Fruit fly (Drosophila melanogaster): Measurements from ENCODE around the gene CG6763.

Gene CG6763

dm6 chr3R:23325710-23326109 lies 41.9 kb downstream of the CG6763 start:
- peak; percentile 23 for TF ChIP-seq Med (GFP tag)
- no peak for TF ChIP-seq CG32772 (GFP tag; IDR thresholded peaks at IDR 0.05)
- TF ChIP-seq grn (GFP tag; optimal IDR thresholded peaks at IDR 0.05) = peak; percentile 8
- TF ChIP-seq ci (GFP tag; IDR thresholded peaks at IDR 0.05) = 0 out of 3 replicates have a peak, but pooled peaks have one; percentile 39
- TF ChIP-seq Trl (optimal IDR thresholded peaks at IDR 0.05) = peak in 1 of 2 experiments; percentile 1
- no peak for TF ChIP-seq Trl (GFP tag; optimal IDR thresholded peaks at IDR 0.05)
- peak; percentile 45 for TF ChIP-seq oc (tag; optimal IDR thresholded peaks at IDR 0.05)
- TF ChIP-seq crol (GFP tag; IDR thresholded peaks at IDR 0.05) = peak; percentile 72
- TF ChIP-seq YL-1 (GFP tag; optimal IDR thresholded peaks at IDR 0.05) = no peak
- 0 out of 3 replicates have a peak, but pooled peaks have one; percentile 49 for TF ChIP-seq CG2199 (GFP tag; IDR thresholded peaks at IDR 0.05)
- no peak for TF ChIP-seq Sin3A (optimal IDR thresholded peaks at IDR 0.05)
- peak; percentile 42; the same call in 1 of the 2 replicates for TF ChIP-seq CG4360 (GFP tag; IDR thresholded peaks at IDR 0.05)
- peak; percentile 6 for TF ChIP-seq sens (GFP tag)

DNA sequence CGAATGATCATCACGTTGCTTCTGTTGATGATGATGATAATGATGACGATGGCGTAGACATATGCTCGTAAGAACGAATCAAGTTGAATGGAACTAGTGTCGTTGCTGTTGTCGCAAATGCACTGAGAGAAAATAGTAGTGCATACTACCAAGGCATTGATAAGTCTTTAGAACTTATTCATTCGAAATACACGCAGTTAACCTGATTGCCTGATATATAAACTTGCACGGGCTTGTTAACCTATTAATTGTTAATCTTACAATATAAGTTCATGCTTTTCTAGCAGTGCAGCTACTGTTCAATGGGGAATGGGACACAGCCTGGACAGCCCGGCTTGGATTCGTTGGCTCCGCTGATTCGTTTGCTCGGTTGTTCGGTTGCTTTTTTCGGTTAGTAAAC lies 42.5 kb downstream of the CG6763 start:
- TF ChIP-seq CG11695 (GFP tag; IDR thresholded peaks at IDR 0.05) (peak; percentile 70), MTF-1 (GFP tag; optimal IDR thresholded peaks at IDR 0.05; ENCODE audit: borderline replicate concordance) (peak; percentile 83), ci (GFP tag; IDR thresholded peaks at IDR 0.05) (peak; percentile 93), CrebB (tag; optimal IDR thresholded peaks at IDR 0.05) (peak; percentile 79), Hsf (GFP tag; optimal IDR thresholded peaks at IDR 0.05) (peak; percentile 91), shn (GFP tag; optimal IDR thresholded peaks at IDR 0.05) (peak; percentile 68), Stat92E (GFP tag; optimal IDR thresholded peaks at IDR 0.05) (peak in 1 of 3 experiments; percentile 69), CG11696 (GFP tag; IDR thresholded peaks at IDR 0.05) (peak; percentile 65; the same call in 1 of the 2 replicates), pzg (GFP tag; optimal IDR thresholded peaks at IDR 0.05) (no peak), danr (GFP tag; IDR thresholded peaks at IDR 0.05) (peak; percentile 53; the same call in 1 of the 2 replicates), eyg (GFP tag; optimal IDR thresholded peaks at IDR 0.05) (peak; percentile 71), CG17568 (GFP tag; optimal IDR thresholded peaks at IDR 0.05) (peak; percentile 82), CG6854 (GFP tag; optimal IDR thresholded peaks at IDR 0.05) (peak; percentile 60), CG15696 (tag; optimal IDR thresholded peaks at IDR 0.05) (peak; percentile 84), CG14441 (GFP tag; IDR thresholded peaks at IDR 0.05) (peak; percentile 70), crc (GFP tag; optimal IDR thresholded peaks at IDR 0.05) (peak; percentile 80), zfh2 (GFP tag; optimal IDR thresholded peaks at IDR 0.05) (peak; percentile 60), caup (GFP tag; optimal IDR thresholded peaks at IDR 0.05; ENCODE audit: severe bottlenecking) (peak; percentile 71), CG5953 (GFP tag; IDR thresholded peaks at IDR 0.05) (peak; percentile 58; the same call in 1 of the 2 replicates), eve (GFP tag; optimal IDR thresholded peaks at IDR 0.05) (peak in 1 of 2 experiments; percentile 84), CG6813 (GFP tag; optimal IDR thresholded peaks at IDR 0.05) (peak; percentile 75), CG2202 (tag; optimal IDR thresholded peaks at IDR 0.05) (peak; percentile 92), CG7357 (GFP tag; IDR thresholded peaks at IDR 0.05) (peak; percentile 73; the same call in 2 of the 3 replicates), Hr78 (GFP tag; optimal IDR thresholded peaks at IDR 0.05) (peak in 1 of 2 experiments; percentile 40), sr (GFP tag; IDR thresholded peaks at IDR 0.05) (no peak; the same call in 2 of the 3 replicates), CG10147 (GFP tag; optimal IDR thresholded peaks at IDR 0.05) (peak; percentile 71), CG17361 (GFP tag; IDR thresholded peaks at IDR 0.05) (peak; percentile 86), hth (optimal IDR thresholded peaks at IDR 0.05) (no peak), Sry-δ (GFP tag; optimal IDR thresholded peaks at IDR 0.05) (peak; percentile 48), CG15011 (GFP tag; optimal IDR thresholded peaks at IDR 0.05) (peak; percentile 69), kah (GFP tag; optimal IDR thresholded peaks at IDR 0.05) (peak; percentile 58), CG12769 (tag; optimal IDR thresholded peaks at IDR 0.05) (peak; percentile 93), CG18262 (tag; optimal IDR thresholded peaks at IDR 0.05) (peak; percentile 91), TFAM (GFP tag; optimal IDR thresholded peaks at IDR 0.05) (peak; percentile 3), H15 (GFP tag; IDR thresholded peaks at IDR 0.05) (peak; percentile 81), ERR (GFP tag; optimal IDR thresholded peaks at IDR 0.05) (peak; percentile 54), Fer1 (GFP tag; optimal IDR thresholded peaks at IDR 0.05) (peak; percentile 77), gcm (GFP tag; optimal IDR thresholded peaks at IDR 0.05) (peak; percentile 82)

Measured in whole organism, embryonic.